Fruit fly (Drosophila melanogaster) whole organism, wandering third instar larva: ENCODE results near the gene Rh6.

Experiments used
- Abd-B ChIP-seq: fragments of >200 bp; optimal IDR thresholded peaks from 2 replicates; lab custom pipeline; 2017; ENCODE audit warnings: missing biosample characterization, missing genetic modification characterization
- CG32264 ChIP-seq: fragments of 200-800 bp; sonication (Bioruptor generic); optimal IDR thresholded peaks from 2 replicates; lab custom pipeline; 2016; ENCODE audit warnings: missing biosample characterization, missing genetic modification characterization
- CG9705 ChIP-seq: fragments of 200-800 bp; sonication (Bioruptor generic); optimal IDR thresholded peaks from 2 replicates; lab custom pipeline; 2018; ENCODE audit warnings: missing biosample characterization, mild to moderate bottlenecking, missing genetic modification characterization
- CrebA ChIP-seq: fragments of 200-800 bp; sonication (Bioruptor generic); optimal IDR thresholded peaks from 2 replicates; lab custom pipeline; 2016; ENCODE audit warnings: missing biosample characterization, mild to moderate bottlenecking, missing genetic modification characterization, borderline replicate concordance
- Dfd ChIP-seq: fragments of >200 bp; optimal IDR thresholded peaks from 2 replicates; lab custom pipeline; 2017; ENCODE audit warnings: missing biosample characterization, missing genetic modification characterization
- Dif ChIP-seq: fragments of 200-275, 200-300 bp; sonication (Bioruptor generic); optimal IDR thresholded peaks from 2 replicates; lab custom pipeline; 2018; ENCODE audit warnings: missing biosample characterization, missing genetic modification characterization; ENCODE audit not compliant: partially characterized antibody
- GATAd ChIP-seq: sonication (Bioruptor generic); optimal IDR thresholded peaks from 2 replicates; lab custom pipeline; 2016; ENCODE audit warnings: missing biosample characterization, missing genetic modification characterization
- HLH106 ChIP-seq: fragments of 200-800 bp; optimal IDR thresholded peaks from 3 replicates; lab custom pipeline; 2019; ENCODE audit warnings: missing biosample characterization, mild to moderate bottlenecking, missing genetic modification characterization, moderate library complexity
- Hnf4 ChIP-seq: fragments of 200-800 bp; sonication (Bioruptor generic); optimal IDR thresholded peaks from 2 replicates; lab custom pipeline; 2016; ENCODE audit warnings: missing biosample characterization, mild to moderate bottlenecking, missing genetic modification characterization
- Hr78 ChIP-seq: fragments of >200 bp; optimal IDR thresholded peaks from 2 replicates; lab custom pipeline; 2017; ENCODE audit warnings: missing biosample characterization, missing genetic modification characterization
- Jra ChIP-seq: sonication (Bioruptor generic); optimal IDR thresholded peaks from 2 replicates; lab custom pipeline; 2016; ENCODE audit warnings: missing biosample characterization, missing genetic modification characterization
- Mio ChIP-seq: sonication (Bioruptor generic); optimal IDR thresholded peaks from 2 replicates; lab custom pipeline; 2016; ENCODE audit warnings: missing biosample characterization, missing genetic modification characterization
- Myc ChIP-seq: fragments of >200 bp; optimal IDR thresholded peaks from 2 replicates; lab custom pipeline; 2017
- N ChIP-seq: fragments of >200 bp; optimal IDR thresholded peaks from 2 replicates; lab custom pipeline; 2018; ENCODE audit warnings: missing biosample characterization, missing external identifiers, missing genetic modification characterization
- OdsH ChIP-seq: fragments of 200-800 bp; sonication (Bioruptor generic); optimal IDR thresholded peaks from 2 replicates; lab custom pipeline; 2016; ENCODE audit warnings: missing biosample characterization, mild to moderate bottlenecking, missing genetic modification characterization
- Rel ChIP-seq, 2 experiments: fragments of 200-800 bp; sonication (Bioruptor generic) in 1 of 2; optimal IDR thresholded peaks; 2 replicates in 1 of 2; 3 replicates in 1 of 2; lab custom pipeline; 2016 to 2019; ENCODE audit warnings: mild to moderate bottlenecking in 2 of 2, missing biosample characterization in 2 of 2, missing genetic modification characterization in 2 of 2, moderate library complexity in 1 of 2
- Sp1 ChIP-seq: fragments of 200-800 bp; sonication (Bioruptor generic); optimal IDR thresholded peaks from 3 replicates; lab custom pipeline; 2019; ENCODE audit warnings: missing biosample characterization, mild to moderate bottlenecking, missing genetic modification characterization, moderate library complexity
- Vsx2 ChIP-seq: fragments of 200-300, 225-300 bp; sonication (Bioruptor generic); optimal IDR thresholded peaks from 2 replicates; lab custom pipeline; 2018; ENCODE audit warnings: missing biosample characterization, missing genetic modification characterization; ENCODE audit not compliant: partially characterized antibody
- br ChIP-seq: fragments of 200-800 bp; sonication (Bioruptor generic); optimal IDR thresholded peaks from 2 replicates; lab custom pipeline; 2016; ENCODE audit warnings: missing biosample characterization, missing genetic modification characterization
- brk ChIP-seq: fragments of 200-800 bp; sonication (Bioruptor generic); optimal IDR thresholded peaks from 2 replicates; lab custom pipeline; 2016; ENCODE audit warnings: missing biosample characterization, mild to moderate bottlenecking, missing genetic modification characterization
- dmrt93B ChIP-seq: fragments of 200-800 bp; sonication (Bioruptor generic); optimal IDR thresholded peaks from 2 replicates; lab custom pipeline; 2018; ENCODE audit warnings: missing biosample characterization, mild to moderate bottlenecking, missing genetic modification characterization
- dsf ChIP-seq: sonication (Bioruptor generic); optimal IDR thresholded peaks from 2 replicates; lab custom pipeline; 2016; ENCODE audit warnings: missing biosample characterization, missing genetic modification characterization, borderline replicate concordance
- ey ChIP-seq: fragments of 200-800 bp; sonication (Bioruptor generic); optimal IDR thresholded peaks from 2 replicates; lab custom pipeline; 2016; ENCODE audit warnings: missing biosample characterization, missing genetic modification characterization
- foxo ChIP-seq, 2 experiments: fragments of 200-800 bp; sonication (Bioruptor generic); optimal IDR thresholded peaks; 2 replicates in 1 of 2; 3 replicates in 1 of 2; lab custom pipeline; 2016 to 2017; ENCODE audit warnings: missing biosample characterization in 2 of 2, missing genetic modification characterization in 2 of 2
- h ChIP-seq: fragments of 200-800 bp; sonication (Bioruptor generic); optimal IDR thresholded peaks from 3 replicates; lab custom pipeline; 2016; ENCODE audit warnings: missing biosample characterization, mild to moderate bottlenecking, missing genetic modification characterization
- jim ChIP-seq: fragments of 175-275, 200-325 bp; sonication (Bioruptor generic); optimal IDR thresholded peaks from 2 replicates; lab custom pipeline; 2016; ENCODE audit warnings: missing biosample characterization, mild to moderate bottlenecking, missing genetic modification characterization
- lola ChIP-seq: fragments of >200 bp; optimal IDR thresholded peaks from 2 replicates; lab custom pipeline; 2017; ENCODE audit warnings: missing biosample characterization, missing genetic modification characterization
- pan ChIP-seq: fragments of >200 bp; optimal IDR thresholded peaks from 2 replicates; lab custom pipeline; 2017
- psq ChIP-seq: fragments of 200-800 bp; sonication (Bioruptor generic); optimal IDR thresholded peaks from 3 replicates; lab custom pipeline; 2017; ENCODE audit warnings: missing biosample characterization, mild to moderate bottlenecking, missing genetic modification characterization, moderate library complexity
- rgr ChIP-seq: fragments of 200-800 bp; sonication (Bioruptor generic); optimal IDR thresholded peaks from 3 replicates; lab custom pipeline; 2016; ENCODE audit warnings: missing biosample characterization, mild to moderate bottlenecking, missing genetic modification characterization
- sage ChIP-seq: fragments of 200-800 bp; sonication (Bioruptor generic); optimal IDR thresholded peaks from 2 replicates; lab custom pipeline; 2016; ENCODE audit warnings: missing biosample characterization, mild to moderate bottlenecking, missing genetic modification characterization
- sv ChIP-seq: fragments of 200-800 bp; sonication (Bioruptor generic); optimal IDR thresholded peaks from 3 replicates; lab custom pipeline; 2016; ENCODE audit warnings: missing biosample characterization, missing genetic modification characterization
- usp ChIP-seq: fragments of >200 bp; optimal IDR thresholded peaks from 2 replicates; lab custom pipeline; 2017; ENCODE audit warnings: missing biosample characterization, missing genetic modification characterization
- woc ChIP-seq: sonication (Bioruptor generic); optimal IDR thresholded peaks from 2 replicates; lab custom pipeline; 2016; ENCODE audit warnings: missing biosample characterization, mild to moderate bottlenecking, missing genetic modification characterization

Gene Rh6

dm6 chr3R:15508631-15509030 is 25.7 kb downstream of the Rh6 start, which contains the start of gene CG44014:
TSS of gene CG44014 (minus strand) at chr3R:15508886.
- no peak for TF ChIP-seq sv (GFP tag; lab: Kevin White, UChicago)
- no peak for TF ChIP-seq rgr (GFP tag; lab: Kevin White, UChicago)
- no peak for TF ChIP-seq Dif (GFP tag; lab: Kevin White, UChicago)
- TF ChIP-seq CrebA (GFP tag; lab: Kevin White, UChicago), result no peak
- no peak for TF ChIP-seq Vsx2
- no peak for TF ChIP-seq jim (GFP tag; lab: Kevin White, UChicago)
- TF ChIP-seq GATAd (GFP tag; lab: Kevin White, UChicago), result no peak
- TF ChIP-seq dmrt93B, result no peak
- TF ChIP-seq Mio (GFP tag; lab: Kevin White, UChicago), result no peak
- TF ChIP-seq Rel (GFP tag; optimal IDR thresholded peaks at IDR 0.05; lab: Kevin White, UChicago), result no peak
- TF ChIP-seq Rel (tag; optimal IDR thresholded peaks at IDR 0.05; lab: Kevin White, UChicago), result no peak

dm6 chr3R:15509817-15510216 is 26.9 kb downstream of the Rh6 start, which contains the start of gene CG44013:
TSS of gene CG44013 (minus strand) at chr3R:15509917.
- TF ChIP-seq CG9705 (GFP tag; lab: Kevin White, UChicago), result no peak

- TF ChIP-seq Rel (GFP tag; optimal IDR thresholded peaks at IDR 0.05; lab: Kevin White, UChicago) (no peak), Rel (tag; optimal IDR thresholded peaks at IDR 0.05; lab: Kevin White, UChicago) (no peak), br (GFP tag; lab: Kevin White, UChicago) (no peak), Myc (lab: Kevin White, UChicago) (no peak), Dfd (GFP tag; lab: Kevin White, UChicago) (no peak), HLH106 (tag; lab: Kevin White, UChicago) (no peak), Hr78 (GFP tag; lab: Kevin White, UChicago) (no peak), Abd-B (no peak), Jra (no peak), sv (GFP tag; lab: Kevin White, UChicago) (no peak), psq (GFP tag; lab: Kevin White, UChicago) (no peak), CG32264 (GFP tag; lab: Kevin White, UChicago) (no peak), dsf (GFP tag; lab: Kevin White, UChicago) (no peak), rgr (GFP tag; lab: Kevin White, UChicago) (no peak), ey (GFP tag; lab: Kevin White, UChicago) (no peak), pan (no peak), woc (GFP tag; lab: Kevin White, UChicago) (no peak), lola (GFP tag; lab: Kevin White, UChicago) (no peak)
These were observed 29.3 kb downstream of the Rh6 start for dm6 chr3R:15512249-15512648.

dm6 chr3R:15513208-15513607 is 30.2 kb downstream of the Rh6 start:
- TF ChIP-seq sage (GFP tag; lab: Kevin White, UChicago) (no peak), rgr (GFP tag; lab: Kevin White, UChicago) (no peak), Rel (GFP tag; optimal IDR thresholded peaks at IDR 0.05; lab: Kevin White, UChicago) (no peak), Rel (tag; optimal IDR thresholded peaks at IDR 0.05; lab: Kevin White, UChicago) (no peak), Myc (lab: Kevin White, UChicago) (no peak), OdsH (GFP tag; lab: Kevin White, UChicago) (no peak), Dif (GFP tag; lab: Kevin White, UChicago) (no peak), CrebA (GFP tag; lab: Kevin White, UChicago) (no peak), Vsx2 (no peak), usp (GFP tag; lab: Kevin White, UChicago) (no peak), Sp1 (GFP tag; lab: Kevin White, UChicago) (no peak), Hnf4 (GFP tag; lab: Kevin White, UChicago) (no peak), sv (GFP tag; lab: Kevin White, UChicago) (no peak), CG32264 (GFP tag; lab: Kevin White, UChicago) (no peak), h (GFP tag; lab: Kevin White, UChicago) (no peak), N (GFP tag; lab: Kevin White, UChicago) (no peak), br (GFP tag; lab: Kevin White, UChicago) (no peak), brk (GFP tag; lab: Kevin White, UChicago) (no peak), foxo (GFP tag; optimal IDR thresholded peaks at IDR 0.05; lab: Kevin White, UChicago) (no peak), psq (GFP tag; lab: Kevin White, UChicago) (no peak)
- TF ChIP-seq, all 38 proteins: peak for 0
